Worm (Caenorhabditis elegans): ENCODE measurements around the gene nlp-101.

DNA sequence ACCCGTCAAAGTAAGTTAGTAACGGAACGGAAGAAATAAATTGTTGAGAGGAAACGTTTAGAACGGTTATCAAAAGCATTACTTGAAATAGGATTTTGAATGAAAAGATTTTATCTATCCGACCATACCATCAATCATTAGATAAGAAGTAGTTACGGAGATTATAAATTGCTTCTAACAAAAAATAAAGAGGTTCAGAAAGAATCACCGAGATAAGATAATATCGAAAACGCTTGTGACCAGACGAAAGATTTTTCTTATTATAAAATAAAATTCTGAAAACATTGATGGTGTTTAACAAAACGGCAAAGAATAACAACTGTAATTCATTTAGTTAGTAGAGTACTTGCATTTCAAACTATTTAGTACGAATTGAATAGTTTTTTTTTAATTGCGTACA lies 42.2 kb downstream of the nlp-101 start, which contains the start of gene C39D10.8:
- TF ChIP-seq bed-3 (GFP tag; optimal IDR thresholded peaks at IDR 0.05) (no peak), sptf-1 (tag; optimal IDR thresholded peaks at IDR 0.05) (no peak), lin-32 (GFP tag; optimal IDR thresholded peaks at IDR 0.05) (no peak), pha-4 (tag; optimal IDR thresholded peaks at IDR 0.05) (no peak), tbx-8 (GFP tag; optimal IDR thresholded peaks at IDR 0.05) (no peak), nhr-237 (tag; optimal IDR thresholded peaks at IDR 0.05) (no peak), ces-1 (GFP tag; optimal IDR thresholded peaks at IDR 0.05) (no peak), nhr-76 (tag; optimal IDR thresholded peaks at IDR 0.05) (no peak), elt-1 (tag; optimal IDR thresholded peaks at IDR 0.05; ENCODE audit: borderline replicate concordance, insufficient read depth) (peak; percentile 54), snpc-4 (tag; optimal IDR thresholded peaks at IDR 0.05) (no peak), hlh-1 (tag; optimal IDR thresholded peaks at IDR 0.05) (no peak), lsy-2 (tag; optimal IDR thresholded peaks at IDR 0.05) (no peak), elt-3 (tag; optimal IDR thresholded peaks at IDR 0.05) (no peak), mep-1 (tag; optimal IDR thresholded peaks at IDR 0.05) (no peak)
